Worm (Caenorhabditis elegans): ENCODE data around the gene nhr-101.

DNA sequence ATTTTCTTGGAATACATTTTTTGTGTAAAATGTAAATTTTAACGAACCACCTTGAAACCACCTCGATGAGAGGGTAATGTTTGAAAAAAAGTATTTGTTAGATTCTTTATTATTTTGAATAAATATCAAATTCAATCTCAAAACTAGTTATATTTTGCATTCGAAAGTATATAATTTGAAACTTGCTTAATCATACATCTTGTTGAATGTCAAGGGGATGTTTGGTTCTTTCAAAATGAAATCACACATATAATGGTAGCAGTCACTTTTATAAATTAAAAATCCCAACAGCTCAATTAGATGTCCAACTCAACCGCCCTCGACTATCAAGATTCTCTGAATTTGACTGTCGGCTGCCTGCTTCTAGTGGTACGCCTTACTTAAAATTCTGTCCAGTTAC is 5.7 kb upstream of the nhr-101 start, which contains the start of gene srx-87:
- TF ChIP-seq F23B12.7 (tag; optimal IDR thresholded peaks at IDR 0.05; ENCODE audit: insufficient read depth) = no peak
- TF ChIP-seq lir-1 (GFP tag; conservative IDR thresholded peaks at IDR 0.05) = no peak
- no peak for TF ChIP-seq ceh-91 (GFP tag; IDR thresholded peaks at IDR 0.05)
- TF ChIP-seq hmg-1.2 (GFP tag; IDR thresholded peaks at IDR 0.05) = no peak
- TF ChIP-seq F55B11.4 (tag; optimal IDR thresholded peaks at IDR 0.05; ENCODE audit: borderline replicate concordance, insufficient read depth) = no peak
- no peak for TF ChIP-seq C17E4.6 (GFP tag; IDR thresholded peaks at IDR 0.05)
- no peak for TF ChIP-seq dox-1 (GFP tag; IDR thresholded peaks at IDR 0.05)
- TF ChIP-seq nhr-27 (tag; optimal IDR thresholded peaks at IDR 0.05) = no peak
- TF ChIP-seq pha-4 (tag; optimal IDR thresholded peaks at IDR 0.05) = no peak
- no peak for TF ChIP-seq hlh-26 (GFP tag; conservative IDR thresholded peaks at IDR 0.05)
- TF ChIP-seq lsy-27 (tag; optimal IDR thresholded peaks at IDR 0.05; ENCODE audit: borderline replicate concordance, insufficient read depth) = no peak
- TF ChIP-seq ceh-40 (GFP tag; IDR thresholded peaks at IDR 0.05) = no peak

All from whole organism, young adult.